Worm (Caenorhabditis elegans) whole organism, L4 larva: Measurements from ENCODE around the gene T05C12.1.

Experiments
- D1046.2 ChIP-seq: fragments of 200-800 bp; sonication (Bioruptor generic); IDR thresholded peaks from 2 replicates; pipeline ENCODE4 v1.3.6; 2022; ENCODE audit warnings: missing genetic modification characterization, missing compliant biosample characterization
- F26F4.8 ChIP-seq: fragments of 200-800 bp; sonication (Bioruptor generic); conservative IDR thresholded peaks from 2 replicates; pipeline ENCODE4 v1.3.6; 2022; ENCODE audit warnings: missing genetic modification characterization, missing compliant biosample characterization
- F37D6.2 ChIP-seq: sonication (generic microtip); optimal IDR thresholded peaks from 2 replicates; lab custom pipeline; 2016; ENCODE audit warnings: mild to moderate bottlenecking, missing genetic modification characterization, missing compliant biosample characterization
- F44E2.7 ChIP-seq: fragments of 200-800 bp; sonication (Bioruptor generic); IDR thresholded peaks from 2 replicates; pipeline ENCODE4 v2.1.2; 2022; ENCODE audit warnings: missing genetic modification characterization, missing compliant biosample characterization
- F49E8.2 ChIP-seq: sonication (generic microtip); optimal IDR thresholded peaks from 2 replicates; lab custom pipeline; 2016; ENCODE audit warnings: missing compliant biosample characterization, mild to moderate bottlenecking, missing genetic modification characterization, borderline replicate concordance
- T20F7.1 ChIP-seq: fragments of 200-800 bp; sonication (Bioruptor generic); optimal IDR thresholded peaks from 2 replicates; lab custom pipeline; 2018; ENCODE audit warnings: mild to moderate bottlenecking, missing genetic modification characterization, missing compliant biosample characterization
- T26A8.4 ChIP-seq: fragments of 200-800 bp; sonication (Bioruptor generic); IDR thresholded peaks from 2 replicates; pipeline ENCODE4 v1.3.6; 2022; ENCODE audit warnings: missing genetic modification characterization, missing compliant biosample characterization
- Y105C5A.15 ChIP-seq: fragments of 200-800 bp; sonication (Bioruptor generic); IDR thresholded peaks from 2 replicates; pipeline ENCODE4 v1.3.6; 2022; ENCODE audit warnings: missing genetic modification characterization, missing compliant biosample characterization
- ZK546.5 ChIP-seq, 2 experiments: sonication (generic microtip); optimal IDR thresholded peaks; 2 replicates each; lab custom pipeline; 2017; ENCODE audit warnings: missing biosample characterization in 2 of 2, missing genetic modification characterization in 2 of 2
- aha-1 ChIP-seq: fragments of 150-350 bp; peaks from one replicate; lab custom pipeline; 2014; ENCODE audit warnings: missing biosample characterization, missing genetic modification characterization
- aly-2 ChIP-seq: sonication (generic microtip); optimal IDR thresholded peaks from 2 replicates; lab custom pipeline; 2018; ENCODE audit warnings: missing biosample characterization, missing genetic modification characterization
- ama-1 ChIP-seq: fragments of 150-350 bp; optimal IDR thresholded peaks from 2 replicates; lab custom pipeline; 2014; ENCODE audit warnings: inconsistent platforms, mixed read lengths
- attf-4 ChIP-seq: sonication (generic microtip); optimal IDR thresholded peaks from 3 replicates; lab custom pipeline; 2017; ENCODE audit warnings: missing biosample characterization, missing genetic modification characterization
- ceh-62 ChIP-seq: sonication (generic microtip); optimal IDR thresholded peaks from 2 replicates; lab custom pipeline; 2017; ENCODE audit warnings: missing biosample characterization, missing genetic modification characterization
- daf-12 ChIP-seq: fragments of 150-350 bp; optimal IDR thresholded peaks from 2 replicates; lab custom pipeline; 2014; ENCODE audit warnings: missing biosample characterization, missing genetic modification reagents, missing genetic modification characterization
- daf-16 ChIP-seq, 3 experiments: sonication (generic microtip); optimal IDR thresholded peaks; 2 replicates each; lab custom pipeline; 2016 to 2017; ENCODE audit warnings: missing genetic modification characterization in 3 of 3, missing genetic modification reagents in 3 of 3, mild to moderate bottlenecking in 2 of 3, missing compliant biosample characterization in 2 of 3, missing biosample characterization in 1 of 3, moderate library complexity in 1 of 3
- daf-8 ChIP-seq: fragments of 200-800 bp; sonication (Bioruptor generic); IDR thresholded peaks from 2 replicates; pipeline ENCODE4 v1.3.6; 2022; ENCODE audit warnings: missing genetic modification characterization, missing compliant biosample characterization
- egl-27 ChIP-seq: sonication (generic microtip); optimal IDR thresholded peaks from 3 replicates; lab custom pipeline; 2017; ENCODE audit warnings: missing biosample characterization, missing genetic modification reagents, missing genetic modification characterization
- fos-1 ChIP-seq: fragments of 150-350 bp; optimal IDR thresholded peaks from 2 replicates; lab custom pipeline; 2014; ENCODE audit warnings: missing biosample characterization, missing genetic modification characterization
- hlh-11 ChIP-seq: fragments of 200-800 bp; sonication (Bioruptor generic); optimal IDR thresholded peaks from 2 replicates; lab custom pipeline; 2018; ENCODE audit warnings: mild to moderate bottlenecking, missing genetic modification characterization, missing compliant biosample characterization
- hmg-1.1 ChIP-seq: fragments of 200-800 bp; sonication (Bioruptor generic); IDR thresholded peaks from 2 replicates; pipeline ENCODE4 v1.3.6; 2022; ENCODE audit warnings: missing genetic modification reagents, missing genetic modification characterization, missing compliant biosample characterization
- lin-15B ChIP-seq: fragments of 150-350 bp; sonication (generic microtip); optimal IDR thresholded peaks from 3 replicates; lab custom pipeline; 2014; ENCODE audit warnings: missing biosample characterization, missing genetic modification characterization
- lin-39 ChIP-seq: fragments of 150-350 bp; optimal IDR thresholded peaks from 2 replicates; lab custom pipeline; 2014; ENCODE audit warnings: missing biosample characterization, missing genetic modification reagents, missing genetic modification characterization
- lir-3 ChIP-seq: sonication (generic microtip); optimal IDR thresholded peaks from 2 replicates; lab custom pipeline; 2016; ENCODE audit warnings: mild to moderate bottlenecking, missing genetic modification characterization, missing compliant biosample characterization
- lsy-2 ChIP-seq, 2 experiments: fragments of 150-350 bp in 1 of 2; sonication (generic microtip) in 1 of 2; optimal IDR thresholded peaks; 2 replicates each; lab custom pipeline; 2014 to 2017; ENCODE audit warnings: missing biosample characterization in 2 of 2, missing genetic modification characterization in 2 of 2
- mdt-29 ChIP-seq: fragments of 200-800 bp; sonication (Bioruptor generic); IDR thresholded peaks from 2 replicates; pipeline ENCODE4 v1.3.6; 2022; ENCODE audit warnings: missing genetic modification reagents, missing genetic modification characterization, missing compliant biosample characterization
- mep-1 ChIP-seq: fragments of 150-350 bp; sonication (generic microtip); optimal IDR thresholded peaks from 3 replicates; lab custom pipeline; 2014; ENCODE audit warnings: missing biosample characterization, missing genetic modification characterization
- nhr-10 ChIP-seq: fragments of 150-350 bp; optimal IDR thresholded peaks from 2 replicates; lab custom pipeline; 2014; ENCODE audit warnings: missing biosample characterization, missing genetic modification characterization
- nhr-102 ChIP-seq: sonication (generic microtip); optimal IDR thresholded peaks from 2 replicates; lab custom pipeline; 2016; ENCODE audit warnings: mild to moderate bottlenecking, missing genetic modification characterization, moderate library complexity, missing compliant biosample characterization
- nhr-111 ChIP-seq: fragments of 200-800 bp; sonication (Bioruptor generic); optimal IDR thresholded peaks from 2 replicates; lab custom pipeline; 2018; ENCODE audit warnings: mild to moderate bottlenecking, missing genetic modification characterization, missing compliant biosample characterization
- nhr-237 ChIP-seq: sonication (generic microtip); optimal IDR thresholded peaks from 2 replicates; lab custom pipeline; 2017; ENCODE audit warnings: missing biosample characterization, missing genetic modification characterization
- nhr-25 ChIP-seq: sonication (generic microtip); optimal IDR thresholded peaks from 2 replicates; lab custom pipeline; 2017; ENCODE audit warnings: missing genetic modification characterization, mild to moderate bottlenecking, missing compliant biosample characterization, antibody characterized with exemption, moderate library complexity, borderline replicate concordance; ENCODE audit not compliant: insufficient read depth
- nhr-42 ChIP-seq: fragments of 200-800 bp; sonication (Bioruptor generic); IDR thresholded peaks from 2 replicates; pipeline ENCODE4 v1.3.6; 2022; ENCODE audit warnings: missing genetic modification characterization, missing compliant biosample characterization
- nhr-48 ChIP-seq: sonication (generic microtip); optimal IDR thresholded peaks from 2 replicates; lab custom pipeline; 2016; ENCODE audit warnings: mild to moderate bottlenecking, missing genetic modification characterization, missing compliant biosample characterization
- nhr-6 ChIP-seq: fragments of 150-350 bp; optimal IDR thresholded peaks from 2 replicates; lab custom pipeline; 2014; ENCODE audit warnings: missing biosample characterization, missing genetic modification characterization
- saeg-2 ChIP-seq: fragments of 200-800 bp; sonication (Bioruptor generic); IDR thresholded peaks from 2 replicates; pipeline ENCODE4 v1.3.6; 2022; ENCODE audit warnings: missing genetic modification reagents, missing genetic modification characterization, missing compliant biosample characterization
- set-16 ChIP-seq: fragments of 200-800 bp; sonication (Bioruptor generic); IDR thresholded peaks from 2 replicates; pipeline ENCODE4 v1.3.6; 2022; ENCODE audit warnings: missing genetic modification reagents, missing genetic modification characterization, missing compliant biosample characterization
- snpc-1.2 ChIP-seq: fragments of 200-800 bp; sonication (Bioruptor generic); IDR thresholded peaks from 2 replicates; pipeline ENCODE4 v1.3.6; 2022; ENCODE audit warnings: missing genetic modification reagents, missing genetic modification characterization, missing compliant biosample characterization
- spr-1 ChIP-seq: sonication (generic microtip); optimal IDR thresholded peaks from 2 replicates; lab custom pipeline; 2016; ENCODE audit warnings: mild to moderate bottlenecking, missing genetic modification characterization, missing compliant biosample characterization
- tra-1 ChIP-seq: fragments of 200-800 bp; sonication (Bioruptor generic); IDR thresholded peaks from 2 replicates; pipeline ENCODE4 v1.3.6; 2022; ENCODE audit warnings: missing genetic modification reagents, missing genetic modification characterization, missing compliant biosample characterization
- unc-130 ChIP-seq: sonication (generic microtip); optimal IDR thresholded peaks from 2 replicates; lab custom pipeline; 2016; ENCODE audit warnings: missing genetic modification reagents, missing genetic modification characterization, missing compliant biosample characterization
- unc-62 ChIP-seq, 3 experiments: fragments of 150-350 bp in 1 of 3; sonication (generic microtip); optimal IDR thresholded peaks in 2 of 3; peaks in 1 of 3; 1 replicate in 1 of 3; 2 replicates in 2 of 3; lab custom pipeline; 2014 to 2017; ENCODE audit warnings: missing biosample characterization in 3 of 3, missing genetic modification characterization in 3 of 3, missing genetic modification reagents in 3 of 3, missing genotype in 1 of 3
- vab-7 ChIP-seq: fragments of 200-800 bp; sonication (Bioruptor generic); IDR thresholded peaks from 2 replicates; pipeline ENCODE4 v1.3.6; 2022; ENCODE audit warnings: missing genetic modification reagents, missing genetic modification characterization, missing compliant biosample characterization
- zag-1 ChIP-seq: fragments of 150-350 bp; optimal IDR thresholded peaks from 2 replicates; lab custom pipeline; 2014; ENCODE audit warnings: missing biosample characterization, missing genetic modification characterization
- zfp-2 ChIP-seq: sonication (generic microtip); optimal IDR thresholded peaks from 2 replicates; lab custom pipeline; 2016; ENCODE audit warnings: mild to moderate bottlenecking, missing genetic modification characterization, missing compliant biosample characterization
- ztf-11 ChIP-seq: fragments of 150-350 bp; optimal IDR thresholded peaks from 2 replicates; lab custom pipeline; 2014; ENCODE audit warnings: missing biosample characterization, missing genetic modification characterization
- ztf-7 ChIP-seq: fragments of 150-350 bp; optimal IDR thresholded peaks from 2 replicates; lab custom pipeline; 2014; ENCODE audit warnings: missing biosample characterization, missing genetic modification characterization

T05C12.1 gene

DNA sequence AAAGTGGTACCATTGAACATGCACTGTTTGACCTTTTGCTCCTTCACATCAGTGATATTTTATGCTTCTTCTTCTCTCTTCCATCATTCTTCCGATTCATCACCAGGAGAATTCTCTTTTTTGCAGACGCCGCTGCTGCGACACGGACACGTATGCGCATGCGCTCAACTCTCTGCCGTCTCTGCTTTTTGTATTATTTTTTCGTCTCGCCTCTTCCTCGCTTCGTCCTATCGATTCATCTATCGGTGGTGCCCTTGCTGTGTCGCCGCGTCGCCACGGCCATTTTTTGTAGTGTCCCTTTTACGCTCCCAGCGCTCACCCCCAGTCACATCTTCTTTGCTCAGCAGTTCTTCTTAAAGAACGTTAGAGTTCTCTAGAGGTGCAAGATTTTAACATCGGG, 47.3 kb upstream of the T05C12.1 start (continued):
- TF ChIP-seq ceh-62 (tag; lab: Kevin White, UChicago) (no peak), zag-1 (no peak), tra-1 (GFP tag; lab: Robert Waterston, UW) (no peak), nhr-42 (GFP tag; lab: Robert Waterston, UW) (no peak), F37D6.2 (tag; lab: Kevin White, UChicago) (no peak), hmg-1.1 (GFP tag; lab: Robert Waterston, UW) (peak; percentile 76), spr-1 (tag; lab: Kevin White, UChicago) (no peak), F49E8.2 (tag; lab: Kevin White, UChicago) (no peak), nhr-237 (tag; lab: Kevin White, UChicago) (no peak), T26A8.4 (GFP tag; lab: Robert Waterston, UW) (no peak), lir-3 (tag; lab: Kevin White, UChicago) (no peak)
- TF ChIP-seq, all 104 proteins: peak for 26

DNA sequence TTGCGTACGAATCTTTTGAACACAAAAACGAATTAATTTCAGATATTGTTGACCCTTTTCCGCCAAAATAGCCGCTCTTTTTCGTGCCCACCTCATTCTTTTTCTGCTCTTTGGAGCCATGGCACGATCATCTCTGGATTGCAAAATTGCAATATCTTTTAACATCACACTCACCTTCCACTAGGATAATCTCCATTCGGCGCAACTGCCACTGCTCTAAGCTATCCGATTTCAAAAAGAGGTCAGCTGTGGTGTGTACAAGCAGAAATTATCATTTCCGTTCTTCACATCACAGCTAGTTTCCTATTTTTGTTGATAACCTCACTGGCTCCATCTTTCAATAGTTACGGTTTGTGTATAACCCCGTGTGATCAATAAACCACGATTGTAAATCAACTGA, 46.9 kb upstream of the T05C12.1 start:
- no peak for TF ChIP-seq nhr-48 (tag; lab: Kevin White, UChicago)
- TF ChIP-seq zfp-2 (tag; lab: Kevin White, UChicago) = no peak
- no peak for TF ChIP-seq daf-16 (GFP tag; optimal IDR thresholded peaks at IDR 0.05; lab: Kevin White, UChicago)
- peak; percentile 5 for TF ChIP-seq daf-16 (tag; optimal IDR thresholded peaks at IDR 0.05; lab: Kevin White, UChicago)
- TF ChIP-seq aha-1 (tag; lab: Kevin White, UChicago) = peak; percentile 82
- TF ChIP-seq lin-15B (tag; lab: Kevin White, UChicago) = no peak

DNA sequence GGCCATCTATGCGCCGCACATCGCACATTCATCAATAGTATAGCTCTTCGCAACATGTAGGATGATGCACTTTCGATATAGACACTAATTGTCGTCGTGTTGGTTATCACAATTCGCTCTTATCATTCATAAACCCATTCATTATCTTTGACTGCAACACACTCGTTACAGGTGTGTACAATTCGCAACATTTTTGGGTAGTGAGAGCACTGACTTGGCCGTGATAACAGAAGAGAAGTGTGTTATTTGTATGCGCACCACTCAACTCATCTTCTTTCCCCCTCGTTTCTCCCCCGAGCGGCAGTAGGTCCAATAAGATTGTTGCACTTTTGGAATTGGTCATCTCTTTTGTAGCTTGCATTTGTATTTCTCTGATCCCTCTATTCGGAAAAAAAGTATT, 46.2 kb upstream of the T05C12.1 start:
- TF ChIP-seq egl-27 = no peak
- TF ChIP-seq snpc-1.2 (GFP tag; lab: Robert Waterston, UW) = no peak
- TF ChIP-seq F37D6.2 (tag; lab: Kevin White, UChicago) = no peak
- no peak for TF ChIP-seq ztf-7 (tag; lab: Kevin White, UChicago)
- no peak for TF ChIP-seq set-16 (GFP tag; lab: Robert Waterston, UW)
- TF ChIP-seq T20F7.1 = no peak
- peak; percentile 5 for TF ChIP-seq nhr-102 (tag; lab: Kevin White, UChicago)
- no peak for TF ChIP-seq lin-39 (tag; lab: Kevin White, UChicago)
- no peak for TF ChIP-seq F44E2.7 (GFP tag; lab: Robert Waterston, UW)
- peak; percentile 77 for TF ChIP-seq hlh-11 (tag; lab: Kevin White, UChicago)
- TF ChIP-seq nhr-6 (tag; lab: Kevin White, UChicago) = no peak
- no peak for TF ChIP-seq unc-130
- TF ChIP-seq mep-1 (tag; lab: Kevin White, UChicago) = peak; percentile 29
- no peak for TF ChIP-seq nhr-25 (tag; lab: Kevin White, UChicago)
- no peak for TF ChIP-seq nhr-111 (GFP tag; lab: Kevin White, UChicago)
- no peak for TF ChIP-seq zag-1
- TF ChIP-seq aly-2 (tag; lab: Kevin White, UChicago) = no peak
- TF ChIP-seq daf-16 (GFP tag; optimal IDR thresholded peaks at IDR 0.05; lab: Kevin White, UChicago) = no peak
- peak; percentile 84 for TF ChIP-seq daf-16 (tag; optimal IDR thresholded peaks at IDR 0.05; lab: Kevin White, UChicago)
- no peak for TF ChIP-seq attf-4 (tag; lab: Kevin White, UChicago)
- TF ChIP-seq ztf-11 (tag; lab: Kevin White, UChicago) = no peak
- peak in 1 of 2 experiments; percentile 30 for TF ChIP-seq lsy-2 (tag; optimal IDR thresholded peaks at IDR 0.05; lab: Kevin White, UChicago)
- no peak for TF ChIP-seq Y105C5A.15 (GFP tag; lab: Robert Waterston, UW)
- no peak for TF ChIP-seq F26F4.8 (GFP tag; lab: Robert Waterston, UW)
- TF ChIP-seq vab-7 (GFP tag; lab: Robert Waterston, UW) = no peak
- no peak for TF ChIP-seq unc-62 (GFP tag; optimal IDR thresholded peaks at IDR 0.05 in 1 of 2; lab: Kevin White, UChicago)
- no peak for TF ChIP-seq unc-62 (tag; optimal IDR thresholded peaks at IDR 0.05; lab: Kevin White, UChicago)
- TF ChIP-seq D1046.2 (GFP tag; lab: Robert Waterston, UW) = no peak
- TF ChIP-seq daf-12 = no peak
- peak; percentile 4 for TF ChIP-seq nhr-10
- no peak for TF ChIP-seq T26A8.4 (GFP tag; lab: Robert Waterston, UW)
- no peak for TF ChIP-seq aha-1 (tag; lab: Kevin White, UChicago)
- TF ChIP-seq mdt-29 (GFP tag; lab: Robert Waterston, UW) = no peak
- TF ChIP-seq ama-1 (lab: Kevin White, UChicago) = no peak
- TF ChIP-seq ZK546.5 (tag; optimal IDR thresholded peaks at IDR 0.05; lab: Kevin White, UChicago) = no peak
- TF ChIP-seq fos-1 = no peak
- no peak for TF ChIP-seq daf-8
- TF ChIP-seq lir-3 (tag; lab: Kevin White, UChicago) = no peak
- TF ChIP-seq nhr-48 (tag; lab: Kevin White, UChicago) = no peak
- TF ChIP-seq saeg-2 (GFP tag; lab: Robert Waterston, UW) = no peak
